Fruit fly (Drosophila melanogaster) whole organism, embryonic: ENCODE results near the gene SelT.
A peak's percentile ranks its signal among the peaks of the same experiment; 100 is the strongest.

ENCODE experiments used
- Ada2b ChIP-seq: fragments of 200-800 bp; sonication (Bioruptor generic); IDR thresholded peaks from 2 replicates; pipeline ENCODE4 v1.3.6; 2022; ENCODE audit warnings: missing biosample characterization, missing genetic modification characterization
- Antp ChIP-seq: fragments of 200-800 bp; sonication (Bioruptor generic); optimal IDR thresholded peaks from 3 replicates; lab custom pipeline; 2016; ENCODE audit warnings: missing biosample characterization, missing genetic modification characterization
- B-H1 ChIP-seq: fragments of 200-800 bp; sonication (Bioruptor generic); IDR thresholded peaks from 3 replicates; pipeline ENCODE4 v1.3.6; 2022; ENCODE audit warnings: missing biosample characterization, missing genetic modification characterization
- Bdp1 ChIP-seq: fragments of 200-800 bp; sonication (Bioruptor generic); optimal IDR thresholded peaks from 3 replicates; lab custom pipeline; 2016; ENCODE audit warnings: missing biosample characterization, missing genetic modification characterization
- CG10274 ChIP-seq: fragments of 200-800 bp; sonication (Bioruptor generic); optimal IDR thresholded peaks from 3 replicates; lab custom pipeline; 2017; ENCODE audit warnings: missing biosample characterization, mild to moderate bottlenecking, missing genetic modification characterization
- CG10431 ChIP-seq: fragments of 200-800 bp; sonication (Bioruptor generic); optimal IDR thresholded peaks from 3 replicates; lab custom pipeline; 2018; ENCODE audit warnings: missing biosample characterization, mild to moderate bottlenecking, missing genetic modification characterization
- CG12744 ChIP-seq: fragments of 200-800 bp; sonication (Bioruptor generic); optimal IDR thresholded peaks from 2 replicates; lab custom pipeline; 2016; ENCODE audit warnings: missing biosample characterization, missing genetic modification characterization
- CG13287 ChIP-seq: fragments of 200-800 bp; sonication (Bioruptor generic); IDR thresholded peaks from 2 replicates; pipeline ENCODE4 v1.3.6; 2022; ENCODE audit warnings: missing biosample characterization, missing genetic modification characterization; ENCODE audit not compliant: partially characterized antibody
- CG13296 ChIP-seq: fragments of 200-800 bp; sonication (Bioruptor generic); optimal IDR thresholded peaks from 3 replicates; lab custom pipeline; 2018; ENCODE audit warnings: missing biosample characterization, mild to moderate bottlenecking, missing genetic modification characterization
- CG13424 ChIP-seq: fragments of 200-800 bp; sonication (Bioruptor generic); optimal IDR thresholded peaks from 2 replicates; lab custom pipeline; 2019; ENCODE audit warnings: missing biosample characterization, mild to moderate bottlenecking, missing genetic modification characterization, moderate library complexity
- CG13894 ChIP-seq: fragments of 200-800 bp; sonication (Bioruptor generic); optimal IDR thresholded peaks from 3 replicates; lab custom pipeline; 2018; ENCODE audit warnings: missing biosample characterization, mild to moderate bottlenecking, missing genetic modification characterization, moderate library complexity
- CG14014 ChIP-seq: fragments of 200-800 bp; sonication (Bioruptor generic); IDR thresholded peaks from 2 replicates; pipeline ENCODE4 v1.3.6; 2022; ENCODE audit warnings: missing biosample characterization, missing genetic modification characterization
- CG14860 ChIP-seq: fragments of 200-800 bp; sonication (Bioruptor generic); IDR thresholded peaks from 3 replicates; pipeline ENCODE4 v1.3.6; 2022; ENCODE audit warnings: missing biosample characterization, missing genetic modification characterization; ENCODE audit not compliant: partially characterized antibody
- CG15073 ChIP-seq: fragments of 200-800 bp; sonication (Bioruptor generic); optimal IDR thresholded peaks from 2 replicates; lab custom pipeline; 2016; ENCODE audit warnings: missing biosample characterization, missing genetic modification characterization
- CG15269 ChIP-seq: fragments of 200-800 bp; sonication (Bioruptor generic); optimal IDR thresholded peaks from 2 replicates; lab custom pipeline; 2018; ENCODE audit warnings: missing biosample characterization, mild to moderate bottlenecking, missing genetic modification characterization, moderate library complexity
- CG16863 ChIP-seq: fragments of 200-800 bp; sonication (Bioruptor generic); optimal IDR thresholded peaks from 3 replicates; lab custom pipeline; 2016; ENCODE audit warnings: missing biosample characterization, missing genetic modification characterization
- CG18011 ChIP-seq: fragments of 200-800 bp; sonication (Bioruptor generic); optimal IDR thresholded peaks from 2 replicates; lab custom pipeline; 2017; ENCODE audit warnings: missing biosample characterization, missing genetic modification characterization, mild to moderate bottlenecking, moderate library complexity, missing genotype
- CG33557 ChIP-seq: fragments of 200-800 bp; sonication (Bioruptor generic); optimal IDR thresholded peaks from 2 replicates; lab custom pipeline; 2019; ENCODE audit warnings: missing biosample characterization, mild to moderate bottlenecking, missing genetic modification characterization, moderate library complexity
- CG6765 ChIP-seq: fragments of 200-800 bp; sonication (Bioruptor generic); optimal IDR thresholded peaks from 3 replicates; lab custom pipeline; 2017; ENCODE audit warnings: missing biosample characterization, mild to moderate bottlenecking, missing genetic modification characterization
- CG7357 ChIP-seq: fragments of 200-800 bp; sonication (Bioruptor generic); IDR thresholded peaks from 3 replicates; pipeline ENCODE4 v1.3.6; 2022; ENCODE audit warnings: missing biosample characterization, missing genetic modification characterization
- CG7745 ChIP-seq: fragments of 200-800 bp; sonication (Bioruptor generic); optimal IDR thresholded peaks from 2 replicates; lab custom pipeline; 2018; ENCODE audit warnings: missing biosample characterization, mild to moderate bottlenecking, missing genetic modification characterization, moderate library complexity
- CG7963 ChIP-seq: fragments of 200-800 bp; sonication (Bioruptor generic); IDR thresholded peaks from 3 replicates; pipeline ENCODE4 v1.3.6; 2022; ENCODE audit warnings: missing biosample characterization, missing genetic modification characterization; ENCODE audit not compliant: partially characterized antibody
- CG9797 ChIP-seq: fragments of 200-800 bp; sonication (Bioruptor generic); optimal IDR thresholded peaks from 3 replicates; lab custom pipeline; 2018; ENCODE audit warnings: missing biosample characterization, mild to moderate bottlenecking, missing genetic modification characterization
- CG9876 ChIP-seq: fragments of 200-800 bp; sonication (Bioruptor generic); optimal IDR thresholded peaks from 2 replicates; lab custom pipeline; 2016; ENCODE audit warnings: missing biosample characterization, missing genetic modification characterization
- CG9932 ChIP-seq: fragments of 200-800 bp; sonication (Bioruptor generic); IDR thresholded peaks from 2 replicates; pipeline ENCODE4 v1.3.6; 2022; ENCODE audit warnings: missing biosample characterization, missing genetic modification characterization
- CrebB ChIP-seq: fragments of 200-800 bp; sonication (Bioruptor generic); optimal IDR thresholded peaks from 3 replicates; lab custom pipeline; 2018; ENCODE audit warnings: missing biosample characterization, mild to moderate bottlenecking, missing genetic modification characterization
- Doc3 ChIP-seq: fragments of 200-800 bp; sonication (Bioruptor generic); IDR thresholded peaks from 3 replicates; pipeline ENCODE4 v1.3.6; 2022; ENCODE audit warnings: missing biosample characterization, missing genetic modification characterization; ENCODE audit not compliant: partially characterized antibody
- Dref ChIP-seq: fragments of 200-800 bp; sonication (Bioruptor generic); IDR thresholded peaks from 2 replicates; pipeline ENCODE4 v1.3.6; 2022; ENCODE audit warnings: missing biosample characterization, missing genetic modification characterization
- ERR ChIP-seq: fragments of 200-800 bp; sonication (Bioruptor generic); optimal IDR thresholded peaks from 2 replicates; lab custom pipeline; 2016; ENCODE audit warnings: missing biosample characterization, missing genetic modification characterization
- Hand ChIP-seq: fragments of 200-800 bp; sonication (Bioruptor generic); optimal IDR thresholded peaks from 2 replicates; lab custom pipeline; 2017; ENCODE audit warnings: mild to moderate bottlenecking, missing biosample characterization, missing genetic modification reagents, missing genetic modification characterization
- Hr3 ChIP-seq: fragments of 200-800 bp; sonication (Bioruptor generic); optimal IDR thresholded peaks from 3 replicates; lab custom pipeline; 2016; ENCODE audit warnings: missing biosample characterization, missing genetic modification characterization
- Sox102F ChIP-seq: fragments of 200-800 bp; sonication (Bioruptor generic); optimal IDR thresholded peaks from 2 replicates; lab custom pipeline; 2018; ENCODE audit warnings: missing biosample characterization, mild to moderate bottlenecking, missing genetic modification characterization, moderate library complexity
- Xrp1 ChIP-seq: fragments of 200-800 bp; sonication (Bioruptor generic); IDR thresholded peaks from 2 replicates; pipeline ENCODE4 v1.3.6; 2022; ENCODE audit warnings: missing biosample characterization, missing genetic modification characterization
- ab ChIP-seq: fragments of 200-800 bp; sonication (Bioruptor generic); optimal IDR thresholded peaks from 2 replicates; lab custom pipeline; 2016; ENCODE audit warnings: missing biosample characterization, missing genetic modification characterization
- al ChIP-seq: fragments of 200-800 bp; sonication (Bioruptor generic); IDR thresholded peaks from 2 replicates; pipeline ENCODE4 v1.3.6; 2022; ENCODE audit warnings: missing biosample characterization, missing genetic modification characterization
- amos ChIP-seq: fragments of 200-800 bp; sonication (Bioruptor generic); IDR thresholded peaks from 2 replicates; pipeline ENCODE4 v1.3.6; 2022; ENCODE audit warnings: missing biosample characterization, missing genetic modification characterization; ENCODE audit not compliant: partially characterized antibody
- bigmax ChIP-seq: fragments of 200-800 bp; sonication (Bioruptor generic); optimal IDR thresholded peaks from 2 replicates; lab custom pipeline; 2018; ENCODE audit warnings: missing biosample characterization, mild to moderate bottlenecking, missing genetic modification characterization
- bowl ChIP-seq: fragments of 200-800 bp; sonication (Bioruptor generic); IDR thresholded peaks from 2 replicates; pipeline ENCODE4 v1.3.6; 2022; ENCODE audit warnings: missing biosample characterization, missing genetic modification characterization
- caup ChIP-seq: fragments of 200-800 bp; sonication (Bioruptor generic); optimal IDR thresholded peaks from 3 replicates; lab custom pipeline; 2017; ENCODE audit warnings: missing biosample characterization, mild to moderate bottlenecking, missing genetic modification characterization, moderate library complexity; ENCODE audit not compliant: severe bottlenecking
- cg ChIP-seq: fragments of 200-800 bp; sonication (Bioruptor generic); optimal IDR thresholded peaks from 3 replicates; lab custom pipeline; 2019; ENCODE audit warnings: missing biosample characterization, mild to moderate bottlenecking, missing genetic modification characterization, moderate library complexity
- corto ChIP-seq: fragments of 200-800 bp; sonication (Bioruptor generic); optimal IDR thresholded peaks from 2 replicates; lab custom pipeline; 2016; ENCODE audit warnings: missing biosample characterization, mild to moderate bottlenecking, missing genetic modification characterization, moderate library complexity
- danr ChIP-seq: fragments of 200-800 bp; sonication (Bioruptor generic); IDR thresholded peaks from 2 replicates; pipeline ENCODE4 v1.3.6; 2022; ENCODE audit warnings: missing biosample characterization, missing genetic modification characterization
- lola ChIP-seq, 3 experiments: fragments of >200 bp in 2 of 3; fragments of 200-800 bp in 1 of 3; sonication (Bioruptor generic) in 1 of 3; optimal IDR thresholded peaks; 2 replicates each; lab custom pipeline; 2017 to 2019; ENCODE audit warnings: missing biosample characterization in 3 of 3, missing genetic modification characterization in 3 of 3, mild to moderate bottlenecking in 1 of 3, moderate library complexity in 1 of 3
- luna ChIP-seq: fragments of 200-800 bp; sonication (Bioruptor generic); optimal IDR thresholded peaks from 2 replicates; lab custom pipeline; 2016; ENCODE audit warnings: missing biosample characterization, missing genetic modification characterization
- maf-S ChIP-seq: fragments of 200-800 bp; sonication (Bioruptor generic); optimal IDR thresholded peaks from 2 replicates; lab custom pipeline; 2016; ENCODE audit warnings: missing biosample characterization, missing genetic modification characterization
- pum ChIP-seq: fragments of 200-800 bp; sonication (Bioruptor generic); optimal IDR thresholded peaks from 2 replicates; lab custom pipeline; 2016; ENCODE audit warnings: missing biosample characterization, missing genetic modification characterization
- sna ChIP-seq: fragments of 200-800 bp; sonication (Bioruptor generic); IDR thresholded peaks from 2 replicates; pipeline ENCODE4 v1.3.6; 2022; ENCODE audit warnings: missing biosample characterization, missing genetic modification characterization; ENCODE audit not compliant: partially characterized antibody
- tup ChIP-seq: fragments of 200-800 bp; sonication (Bioruptor generic); optimal IDR thresholded peaks from 2 replicates; lab custom pipeline; 2016; ENCODE audit warnings: missing biosample characterization, mild to moderate bottlenecking, missing genetic modification characterization, moderate library complexity

SelT gene

dm6 chr2L:5059645-5060254, 49.0 kb downstream of the SelT start, which contains the start of gene Rpn11 (continued):
- TF ChIP-seq CG13424 (tag; lab: Kevin White, UChicago) = peak; percentile 70
- peak; percentile 29 for TF ChIP-seq caup (GFP tag; lab: Kevin White, UChicago)
- TF ChIP-seq CG9876 = no peak
- no peak for TF ChIP-seq CG10274 (GFP tag; lab: Kevin White, UChicago)
- peak in 1 of 3 experiments; percentile 80 for TF ChIP-seq lola (GFP tag; optimal IDR thresholded peaks at IDR 0.05; lab: Kevin White, UChicago)
- TF ChIP-seq Antp (GFP tag; lab: Kevin White, UChicago) = peak; percentile 18
- no peak for TF ChIP-seq CrebB (tag; lab: Kevin White, UChicago)
- no peak for TF ChIP-seq CG16863 (GFP tag; lab: Kevin White, UChicago)
- TF ChIP-seq CG7357 (GFP tag; lab: Robert Waterston, UW) = 0 out of 3 replicates have a peak, but pooled peaks have one; percentile 25
- TF ChIP-seq CG13296 (GFP tag; lab: Kevin White, UChicago) = peak; percentile 68
- peak; percentile 15 for TF ChIP-seq Bdp1 (GFP tag; lab: Kevin White, UChicago)
- no peak for TF ChIP-seq danr (GFP tag; lab: Robert Waterston, UW)
- TF ChIP-seq CG6765 (GFP tag; lab: Kevin White, UChicago) = no peak
- TF ChIP-seq tup = no peak
- no peak for TF ChIP-seq al (GFP tag; lab: Robert Waterston, UW)
- peak; percentile 45 for TF ChIP-seq amos (GFP tag; lab: Robert Waterston, UW)
- peak; percentile 63 for TF ChIP-seq CG13287 (GFP tag; lab: Robert Waterston, UW)
- TF ChIP-seq Xrp1 (GFP tag; lab: Robert Waterston, UW) = peak; percentile 38; the same call in 1 of the 2 replicates
- TF ChIP-seq CG9932 (GFP tag; lab: Robert Waterston, UW) = peak; percentile 63
- no peak for TF ChIP-seq bowl (GFP tag; lab: Robert Waterston, UW)
- peak; percentile 74 for TF ChIP-seq Hr3 (GFP tag; lab: Kevin White, UChicago)
- TF ChIP-seq Sox102F (GFP tag; lab: Kevin White, UChicago) = peak; percentile 64
- TF ChIP-seq cg = no peak
- TF ChIP-seq CG7963 (GFP tag; lab: Robert Waterston, UW) = no peak
- TF ChIP-seq luna (GFP tag; lab: Kevin White, UChicago) = no peak
- TF ChIP-seq bigmax = no peak
- peak; percentile 33 for TF ChIP-seq Hand
- TF ChIP-seq sna = no peak
- no peak for TF ChIP-seq pum (GFP tag; lab: Kevin White, UChicago)
- TF ChIP-seq CG14860 = 0 out of 3 replicates have a peak, but pooled peaks have one; percentile 32
- TF ChIP-seq CG33557 (GFP tag; lab: Kevin White, UChicago) = peak; percentile 58
- TF ChIP-seq CG15269 (tag; lab: Kevin White, UChicago) = peak; percentile 69
- TF ChIP-seq corto (GFP tag; lab: Kevin White, UChicago) = no peak
- TF ChIP-seq B-H1 (GFP tag; lab: Robert Waterston, UW) = peak; percentile 41; the same call in 1 of the 3 replicates
- 0 out of 3 replicates have a peak, but pooled peaks have one; percentile 33 for TF ChIP-seq Doc3 (GFP tag; lab: Robert Waterston, UW)
- no peak for TF ChIP-seq CG14014 (GFP tag; lab: Robert Waterston, UW)
- TF ChIP-seq CG13894 (tag; lab: Kevin White, UChicago) = peak; percentile 60
- TF ChIP-seq maf-S (GFP tag; lab: Kevin White, UChicago) = peak; percentile 25
- peak; percentile 41; the same call in 1 of the 2 replicates for TF ChIP-seq Ada2b (GFP tag; lab: Robert Waterston, UW)
- peak; percentile 77 for TF ChIP-seq Dref (GFP tag; lab: Robert Waterston, UW)
- TF ChIP-seq CG7745 (tag; lab: Kevin White, UChicago) = no peak
- TF ChIP-seq CG15073 (GFP tag; lab: Kevin White, UChicago) = no peak
- TF ChIP-seq CG18011 (GFP tag; lab: Kevin White, UChicago) = no peak
- no peak for TF ChIP-seq CG10431 (GFP tag; lab: Kevin White, UChicago)
- TF ChIP-seq CG9797 (GFP tag; lab: Kevin White, UChicago) = no peak
- no peak for TF ChIP-seq ERR
- TF ChIP-seq CG12744 = peak; percentile 35
- no peak for TF ChIP-seq ab (GFP tag; lab: Kevin White, UChicago)
